Fruit fly (Drosophila melanogaster) S2 (cell line): Measurements from ENCODE around the gene Ptp69D.

Source experiments
- CG8478 ChIP-seq: fragments of >200 bp; optimal IDR thresholded peaks from 2 replicates; lab custom pipeline; 2018
- CTCF ChIP-seq, 2 experiments: fragments of >200 bp; optimal IDR thresholded peaks; 2 replicates each; lab custom pipeline; 2018

Gene Ptp69D

dm6 chr3L:12734550-12735012 is at the start of gene Ptp69D, which contains the start of gene SmD1:
Gene Ptp69D (plus strand): TSS chr3L:12734945.
Gene SmD1 (minus strand): TSS chr3L:12734611.
- TF ChIP-seq CTCF (optimal IDR thresholded peaks at IDR 0.05; lab: Kevin White, UChicago), result no peak
- no peak for TF ChIP-seq CG8478

dm6 chr3L:12686125-12686524 is 48.6 kb upstream of the Ptp69D start:
- TF ChIP-seq CTCF (optimal IDR thresholded peaks at IDR 0.05; lab: Kevin White, UChicago) (no peak), CG8478 (no peak)

dm6 chr3L:12688723-12689122 is 46.0 kb upstream of the Ptp69D start:
- TF ChIP-seq CG8478 (no peak), CTCF (optimal IDR thresholded peaks at IDR 0.05; lab: Kevin White, UChicago) (no peak)

- TF ChIP-seq CG8478, result no peak
- no peak for TF ChIP-seq CTCF (optimal IDR thresholded peaks at IDR 0.05; lab: Kevin White, UChicago)
Observed at dm6 chr3L:12690337-12691171, 44.2 kb upstream of the Ptp69D start.

dm6 chr3L:12692561-12692880 is 42.2 kb upstream of the Ptp69D start:
- no peak for TF ChIP-seq CTCF (optimal IDR thresholded peaks at IDR 0.05; lab: Kevin White, UChicago)
- TF ChIP-seq CG8478, result no peak

dm6 chr3L:12692881-12693752 is 41.6 kb upstream of the Ptp69D start, which contains the start of gene mirr:
Gene mirr (plus strand): TSS chr3L:12693639.
- TF ChIP-seq CTCF (optimal IDR thresholded peaks at IDR 0.05; lab: Kevin White, UChicago), result no peak
- TF ChIP-seq CG8478, result peak; percentile 73

dm6 chr3L:12694539-12695525 is 39.9 kb upstream of the Ptp69D start:
- TF ChIP-seq CTCF (optimal IDR thresholded peaks at IDR 0.05; lab: Kevin White, UChicago) (no peak), CG8478 (no peak)

dm6 chr3L:12695695-12696094 is 39.0 kb upstream of the Ptp69D start:
- TF ChIP-seq CTCF (optimal IDR thresholded peaks at IDR 0.05; lab: Kevin White, UChicago), result no peak
- TF ChIP-seq CG8478, result no peak

dm6 chr3L:12696503-12696902 is 38.2 kb upstream of the Ptp69D start:
- TF ChIP-seq CTCF (optimal IDR thresholded peaks at IDR 0.05; lab: Kevin White, UChicago), result no peak
- TF ChIP-seq CG8478, result no peak

dm6 chr3L:12697531-12697930 is 37.2 kb upstream of the Ptp69D start:
- TF ChIP-seq CTCF (optimal IDR thresholded peaks at IDR 0.05; lab: Kevin White, UChicago) (no peak), CG8478 (no peak)

- no peak for TF ChIP-seq CG8478
- TF ChIP-seq CTCF (optimal IDR thresholded peaks at IDR 0.05; lab: Kevin White, UChicago), result no peak
Observed at dm6 chr3L:12698236-12698635, 36.5 kb upstream of the Ptp69D start.

- no peak for TF ChIP-seq CG8478
- no peak for TF ChIP-seq CTCF (optimal IDR thresholded peaks at IDR 0.05; lab: Kevin White, UChicago)
Observed at dm6 chr3L:12700509-12700995, 34.2 kb upstream of the Ptp69D start.

- no peak for TF ChIP-seq CTCF (optimal IDR thresholded peaks at IDR 0.05; lab: Kevin White, UChicago)
- no peak for TF ChIP-seq CG8478
Observed at dm6 chr3L:12701335-12701734, 33.4 kb upstream of the Ptp69D start.

- TF ChIP-seq CTCF (optimal IDR thresholded peaks at IDR 0.05; lab: Kevin White, UChicago), result no peak
- TF ChIP-seq CG8478, result no peak
Observed at dm6 chr3L:12703451-12704020, 31.2 kb upstream of the Ptp69D start.
